Worm (Caenorhabditis elegans) whole organism, midembryonic: Measurements from ENCODE around the gene C18H9.1.

Experiments
- flt-1 ChIP-seq: fragments of 200-800 bp; sonication (Bioruptor generic); IDR thresholded peaks from 2 replicates; pipeline ENCODE4 v1.3.6; 2022; ENCODE audit warnings: missing genetic modification characterization, missing compliant biosample characterization
- ztf-29 ChIP-seq: fragments of 200-800 bp; sonication (Bioruptor generic); IDR thresholded peaks from 2 replicates; pipeline ENCODE4 v1.3.6; 2022; ENCODE audit warnings: missing genetic modification reagents, missing genetic modification characterization, missing compliant biosample characterization

DNA sequence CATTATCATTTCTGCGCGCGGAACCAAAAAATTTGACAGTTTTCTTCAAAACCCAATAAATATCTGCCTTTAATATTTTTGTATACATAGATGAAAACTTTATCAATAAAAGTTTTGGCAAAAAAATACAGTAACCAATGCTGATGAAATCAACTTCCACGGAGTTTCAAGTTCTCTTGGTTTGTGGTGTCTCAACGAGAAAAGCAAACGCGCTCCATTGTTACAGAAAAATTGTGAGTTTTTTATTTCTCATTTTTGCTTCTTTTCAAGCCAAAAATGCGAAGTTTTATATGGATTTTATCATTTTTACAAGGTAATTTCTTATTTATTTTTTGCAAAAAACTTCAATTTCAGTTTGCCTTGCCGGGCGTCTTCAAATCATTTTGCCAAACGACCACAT is 35.8 kb downstream of the C18H9.1 start, which contains the start of gene T14B4.3:
- no peak for TF ChIP-seq flt-1 (GFP tag; lab: Robert Waterston, UW)
- TF ChIP-seq ztf-29 (GFP tag; lab: Robert Waterston, UW) = no peak
